Worm (Caenorhabditis elegans): Measurements from ENCODE around the gene mel-32.

Gene mel-32

DNA sequence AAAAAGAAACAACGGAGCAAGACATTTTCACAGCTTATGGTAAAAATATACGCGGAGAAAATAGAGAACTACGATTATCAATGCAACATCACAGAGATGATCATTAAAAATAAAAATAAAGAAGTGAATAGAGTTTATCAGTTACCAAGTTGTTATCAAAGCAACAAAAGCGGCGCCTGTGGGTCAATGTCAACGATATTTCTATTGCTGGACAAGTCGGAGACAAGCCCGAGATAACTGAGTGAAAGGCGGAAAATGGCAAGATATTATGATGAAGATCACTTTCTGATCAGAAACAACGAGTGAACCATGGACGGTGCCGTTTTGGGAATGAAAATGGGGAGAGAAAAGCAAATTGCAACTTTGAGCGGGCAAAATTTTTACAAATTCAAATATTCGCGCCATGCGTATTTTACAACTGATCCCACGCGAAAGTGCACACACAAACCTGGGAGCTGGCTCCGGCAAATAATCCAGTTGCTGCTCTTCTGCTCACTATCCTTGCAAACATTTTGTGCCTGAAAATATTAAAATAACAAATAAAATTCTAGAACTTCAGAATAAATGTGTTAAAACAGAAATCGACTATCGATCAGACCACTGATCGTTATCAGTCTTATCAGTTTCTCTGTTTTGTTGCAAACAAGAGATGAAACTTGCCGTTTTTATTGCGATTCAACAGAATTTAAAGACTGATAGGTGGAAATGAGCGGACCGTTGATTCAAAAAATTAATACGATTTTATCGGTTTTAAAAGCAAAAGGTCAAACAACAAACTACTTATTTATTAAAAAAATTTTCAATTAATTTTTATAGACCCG lies at the start of gene mel-32:
TSS of gene mel-32 (minus strand) at position 696 of the 821 bp plus-strand sequence.
- TF ChIP-seq egl-27 (tag; optimal IDR thresholded peaks at IDR 0.05) (no peak), ztf-4 (tag; optimal IDR thresholded peaks at IDR 0.05) (no peak), nhr-71 (tag; optimal IDR thresholded peaks at IDR 0.05) (peak; percentile 41), nhr-20 (tag; optimal IDR thresholded peaks at IDR 0.05) (peak; percentile 36), lsy-2 (tag; optimal IDR thresholded peaks at IDR 0.05) (peak in 1 of 2 experiments; percentile 55), F16B12.6 (tag; optimal IDR thresholded peaks at IDR 0.05) (peak; percentile 76), lin-15B (tag; optimal IDR thresholded peaks at IDR 0.05) (no peak), fkh-10 (GFP tag; optimal IDR thresholded peaks at IDR 0.05) (no peak), aly-2 (tag; optimal IDR thresholded peaks at IDR 0.05) (no peak), dpl-1 (GFP tag; optimal IDR thresholded peaks at IDR 0.05) (peak; percentile 71 to 83 (median 75)), unc-130 (tag; optimal IDR thresholded peaks at IDR 0.05) (no peak), mdl-1 (tag; optimal IDR thresholded peaks at IDR 0.05) (no peak), lin-13 (GFP tag; optimal IDR thresholded peaks at IDR 0.05) (peak; percentile 1), pax-3 (tag; optimal IDR thresholded peaks at IDR 0.05) (no peak), zag-1 (tag; optimal IDR thresholded peaks at IDR 0.05) (no peak), unc-62 (GFP tag; optimal IDR thresholded peaks at IDR 0.05) (no peak), tbx-2 (tag; optimal IDR thresholded peaks at IDR 0.05) (no peak), nhr-47 (tag; optimal IDR thresholded peaks at IDR 0.05) (peak; percentile 20), fkh-8 (tag; optimal IDR thresholded peaks at IDR 0.05) (no peak), efl-1 (optimal IDR thresholded peaks at IDR 0.05) (peak; percentile 81 to 84), efl-1 (GFP tag; optimal IDR thresholded peaks at IDR 0.05 in 1 of 2) (peak; percentile 84 to 98), blmp-1 (tag; optimal IDR thresholded peaks at IDR 0.05) (peak; percentile 84), snu-23 (GFP tag; optimal IDR thresholded peaks at IDR 0.05) (peak; percentile 26), nhr-84 (tag; optimal IDR thresholded peaks at IDR 0.05) (no peak), elt-2 (tag; optimal IDR thresholded peaks at IDR 0.05) (peak; percentile 51), nhr-76 (tag; optimal IDR thresholded peaks at IDR 0.05) (no peak), pag-3 (tag; optimal IDR thresholded peaks at IDR 0.05; ENCODE audit: borderline replicate concordance, insufficient read depth) (no peak), elt-3 (tag; optimal IDR thresholded peaks at IDR 0.05) (peak in 1 of 6 experiments; percentile 67), lin-35 (GFP tag; optimal IDR thresholded peaks at IDR 0.05) (peak; percentile 65 to 76), nhr-85 (tag) (peak; percentile 12), rnt-1 (tag; optimal IDR thresholded peaks at IDR 0.05) (peak; percentile 37), nhr-19 (GFP tag; conservative IDR thresholded peaks at IDR 0.05) (peak; percentile 38), ceh-82 (tag; optimal IDR thresholded peaks at IDR 0.05) (peak in 1 of 3 experiments; percentile 15)

DNA sequence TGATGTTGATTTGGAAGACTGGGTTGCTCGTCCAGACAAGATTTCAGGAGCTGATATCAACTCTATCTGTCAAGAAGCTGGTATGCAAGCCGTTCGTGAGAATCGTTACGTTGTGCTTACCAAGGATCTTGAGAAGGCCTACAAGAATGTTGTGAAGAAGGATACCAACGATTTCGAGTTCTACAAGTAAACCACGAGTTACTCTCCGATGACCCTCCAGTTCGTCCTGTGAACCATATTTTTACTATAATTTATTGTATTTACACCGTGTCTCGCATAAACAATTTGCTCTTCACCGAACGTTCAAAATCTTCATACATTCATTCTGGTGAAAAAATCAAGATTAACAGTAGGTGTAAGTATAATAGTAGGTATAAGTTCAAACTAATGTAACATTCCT lies 48.2 kb upstream of the mel-32 start:
- TF ChIP-seq ztf-4 (tag; optimal IDR thresholded peaks at IDR 0.05) (no peak), nhr-237 (tag; optimal IDR thresholded peaks at IDR 0.05) (no peak), hlh-4 (tag; optimal IDR thresholded peaks at IDR 0.05) (no peak), nhr-19 (GFP tag; conservative IDR thresholded peaks at IDR 0.05) (no peak), mef-2 (tag; optimal IDR thresholded peaks at IDR 0.05) (no peak), fkh-8 (tag; optimal IDR thresholded peaks at IDR 0.05) (no peak), efl-1 (optimal IDR thresholded peaks at IDR 0.05) (no peak), efl-1 (GFP tag; optimal IDR thresholded peaks at IDR 0.05 in 1 of 2) (no peak), nhr-47 (tag; optimal IDR thresholded peaks at IDR 0.05) (no peak), lin-35 (GFP tag; optimal IDR thresholded peaks at IDR 0.05) (no peak), pag-3 (tag; optimal IDR thresholded peaks at IDR 0.05; ENCODE audit: borderline replicate concordance, insufficient read depth) (no peak), lin-39 (tag; optimal IDR thresholded peaks at IDR 0.05) (no peak), blmp-1 (tag; optimal IDR thresholded peaks at IDR 0.05) (no peak), unc-86 (tag; optimal IDR thresholded peaks at IDR 0.05) (no peak), ztf-11 (tag; optimal IDR thresholded peaks at IDR 0.05) (no peak), fkh-10 (GFP tag; optimal IDR thresholded peaks at IDR 0.05) (no peak)

All from whole organism, L1 larva.